Worm (Caenorhabditis elegans): Measurements from ENCODE around the gene fbxb-112.

- TF ChIP-seq dpl-1 (GFP tag; optimal IDR thresholded peaks at IDR 0.05), result no peak
- TF ChIP-seq mdl-1 (tag; optimal IDR thresholded peaks at IDR 0.05), result no peak
- TF ChIP-seq aly-2 (tag; optimal IDR thresholded peaks at IDR 0.05), result no peak
- no peak for TF ChIP-seq pqm-1 (tag; optimal IDR thresholded peaks at IDR 0.05)
- no peak for TF ChIP-seq rnt-1 (tag; optimal IDR thresholded peaks at IDR 0.05)
- no peak for TF ChIP-seq unc-98 (GFP tag; IDR thresholded peaks at IDR 0.05)
- TF ChIP-seq elt-3 (tag; optimal IDR thresholded peaks at IDR 0.05), result no peak
- no peak for TF ChIP-seq efl-1 (optimal IDR thresholded peaks at IDR 0.05)
- TF ChIP-seq efl-1 (GFP tag; optimal IDR thresholded peaks at IDR 0.05 in 1 of 2), result no peak
- no peak for TF ChIP-seq unc-62 (GFP tag; optimal IDR thresholded peaks at IDR 0.05)
- no peak for TF ChIP-seq lin-13 (GFP tag; optimal IDR thresholded peaks at IDR 0.05)
- TF ChIP-seq lin-15B (tag; optimal IDR thresholded peaks at IDR 0.05), result no peak
These were observed 27.8 kb upstream of the fbxb-112 start, which contains the start of gene C16C8.9 for ce11 chrII:3463097-3463496.
